Worm (Caenorhabditis elegans): ENCODE data around the gene F55B12.2.

The F55B12.2 gene

DNA sequence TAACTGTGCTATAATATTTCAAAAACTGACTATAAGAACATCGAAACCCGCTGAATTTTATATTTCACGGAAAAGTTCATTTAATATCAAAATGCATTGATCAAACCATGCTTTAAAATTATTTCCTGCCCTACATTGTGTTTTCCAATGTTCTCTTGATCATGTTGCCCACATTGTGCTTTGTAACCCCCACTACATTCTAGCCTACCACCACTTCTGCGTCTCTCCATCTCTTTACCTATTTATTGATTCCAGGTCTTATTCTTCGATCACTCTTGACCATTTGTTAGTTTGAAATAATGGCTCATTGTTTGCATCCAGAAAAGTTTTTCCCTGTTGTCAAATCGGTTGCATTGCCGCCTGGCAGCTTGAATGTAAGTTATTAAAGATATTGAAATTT is 34.6 kb downstream of the F55B12.2 start, which contains the start of gene decr-1.1:
decr-1.1 (plus strand) TSS at position 210 of the 400 bp plus-strand sequence.
- TF ChIP-seq ceh-48 (tag; optimal IDR thresholded peaks at IDR 0.05) (peak; percentile 3), ceh-19 (GFP tag; optimal IDR thresholded peaks at IDR 0.05) (no peak)

DNA sequence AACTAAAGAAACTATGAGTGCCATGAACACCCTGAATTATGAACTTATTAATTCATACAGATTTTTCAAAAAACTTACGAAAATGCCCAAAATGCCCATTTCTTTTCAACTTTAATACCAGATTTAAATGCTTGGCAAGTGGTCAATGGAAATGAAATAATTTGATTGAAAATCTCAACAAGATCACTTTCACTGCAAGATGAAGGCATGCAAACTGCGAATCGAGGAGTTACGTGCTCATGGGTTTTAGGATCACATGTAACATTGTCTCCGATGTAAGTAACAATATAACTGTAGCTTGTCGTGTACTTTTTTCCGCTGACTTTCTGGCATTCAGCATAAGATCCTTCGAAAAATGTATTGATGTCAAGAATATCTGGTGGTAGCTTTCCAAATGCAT is 35.9 kb downstream of the F55B12.2 start:
- TF ChIP-seq syd-9 (tag; optimal IDR thresholded peaks at IDR 0.05) (no peak), npax-4 (tag; optimal IDR thresholded peaks at IDR 0.05) (no peak), lin-11 (tag; optimal IDR thresholded peaks at IDR 0.05) (no peak), pag-3 (tag; optimal IDR thresholded peaks at IDR 0.05; ENCODE audit: borderline replicate concordance) (no peak), hlh-13 (GFP tag; optimal IDR thresholded peaks at IDR 0.05) (no peak), ttx-3 (tag; optimal IDR thresholded peaks at IDR 0.05) (no peak), ztf-16 (tag; optimal IDR thresholded peaks at IDR 0.05) (no peak), ceh-14 (tag; optimal IDR thresholded peaks at IDR 0.05) (no peak), tbx-2 (tag; optimal IDR thresholded peaks at IDR 0.05) (no peak)

DNA sequence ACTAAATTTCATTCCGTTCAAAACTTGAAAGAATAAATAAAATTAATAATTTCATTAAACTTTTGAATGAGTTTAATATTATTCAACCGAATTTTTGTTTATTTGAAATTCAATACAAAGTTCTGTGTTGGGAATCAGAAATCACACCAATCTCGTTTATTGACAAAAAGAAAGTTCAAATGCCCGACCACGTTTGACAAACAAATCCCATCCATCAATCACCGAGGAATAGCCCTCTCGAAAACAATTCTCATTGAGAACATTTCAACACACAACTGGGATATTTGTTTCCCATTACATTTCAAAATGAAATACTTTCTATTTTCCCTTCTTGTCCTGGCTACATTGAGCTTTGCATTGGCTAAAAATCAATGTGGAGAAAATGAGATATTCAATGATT is 38.9 kb downstream of the F55B12.2 start, which contains the start of gene F53C11.9:
F53C11.9 (plus strand) TSS at position 159 of the 400 bp plus-strand sequence.
- no peak for TF ChIP-seq hlh-15 (tag; optimal IDR thresholded peaks at IDR 0.05)
- TF ChIP-seq ztf-16 (tag; optimal IDR thresholded peaks at IDR 0.05): no peak
- no peak for TF ChIP-seq K02D7.2 (tag; optimal IDR thresholded peaks at IDR 0.05)
- TF ChIP-seq hlh-30 (tag; optimal IDR thresholded peaks at IDR 0.05; ENCODE audit: insufficient read depth): no peak
- no peak for TF ChIP-seq zip-5 (tag; optimal IDR thresholded peaks at IDR 0.05)
- peak; percentile 17 for TF ChIP-seq unc-55 (GFP tag; optimal IDR thresholded peaks at IDR 0.05)

DNA sequence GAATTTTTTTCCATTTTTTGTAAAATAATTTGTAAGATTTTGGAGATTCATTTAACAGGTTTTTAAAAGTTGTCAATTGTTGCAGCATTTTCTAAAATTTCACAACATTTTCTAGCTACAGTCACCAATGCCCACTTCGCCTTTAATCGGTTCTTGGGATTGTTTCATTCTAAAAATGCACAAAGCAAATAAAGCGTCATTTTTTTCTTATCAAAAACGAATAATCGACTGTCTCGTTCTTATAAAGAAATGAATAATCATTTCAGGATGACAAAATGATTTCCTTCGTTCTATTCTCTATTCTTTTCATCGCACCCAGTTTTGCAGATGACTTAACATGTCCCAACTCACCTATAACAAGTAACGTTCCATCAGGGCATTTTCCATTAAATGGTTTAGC is 41.2 kb downstream of the F55B12.2 start, which contains the start of gene F53C11.1:
F53C11.1 (plus strand) TSS at position 268 of the 400 bp plus-strand sequence.
- TF ChIP-seq ama-1 (optimal IDR thresholded peaks at IDR 0.05) (no peak), nhr-11 (tag; optimal IDR thresholded peaks at IDR 0.05) (no peak), unc-86 (tag; optimal IDR thresholded peaks at IDR 0.05) (no peak), dve-1 (tag; optimal IDR thresholded peaks at IDR 0.05) (no peak), sox-2 (GFP tag; IDR thresholded peaks at IDR 0.05) (no peak), gmeb-2 (tag; optimal IDR thresholded peaks at IDR 0.05) (no peak), sox-4 (tag; optimal IDR thresholded peaks at IDR 0.05) (no peak), syd-9 (tag; optimal IDR thresholded peaks at IDR 0.05) (no peak), zip-5 (tag; optimal IDR thresholded peaks at IDR 0.05) (no peak), hlh-15 (tag; optimal IDR thresholded peaks at IDR 0.05) (no peak), C38D4.7 (GFP tag; optimal IDR thresholded peaks at IDR 0.05) (no peak), madf-2 (tag; optimal IDR thresholded peaks at IDR 0.05) (no peak), elt-4 (tag; optimal IDR thresholded peaks at IDR 0.05) (no peak), ceh-24 (tag; optimal IDR thresholded peaks at IDR 0.05) (no peak), ref-2 (tag; optimal IDR thresholded peaks at IDR 0.05) (no peak)

DNA sequence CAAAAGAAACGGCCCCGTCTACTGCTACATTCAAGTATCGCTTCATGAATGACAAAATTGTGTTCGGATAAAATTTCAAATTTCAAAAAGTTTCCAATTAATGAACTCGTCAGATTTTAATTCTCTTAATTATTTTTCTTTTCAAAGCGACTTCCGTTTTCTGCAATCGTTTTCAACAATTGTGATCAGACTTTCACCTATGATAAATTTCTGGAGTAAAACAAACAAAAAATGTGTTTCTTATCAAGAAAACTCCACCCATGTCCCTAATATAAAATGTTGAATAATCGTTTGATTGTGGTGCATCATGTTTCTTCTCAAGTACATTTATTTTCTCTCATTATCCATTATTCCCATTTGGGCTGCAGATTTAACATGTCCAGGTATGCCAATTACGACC is 45.6 kb downstream of the F55B12.2 start, which contains the start of gene F20G2.5:
F20G2.5 (plus strand) TSS at position 301 of the 400 bp plus-strand sequence.
- TF ChIP-seq unc-3 (GFP tag; conservative IDR thresholded peaks at IDR 0.05): no peak
- TF ChIP-seq unc-3 (tag; optimal IDR thresholded peaks at IDR 0.05): no peak
- TF ChIP-seq ceh-24 (tag; optimal IDR thresholded peaks at IDR 0.05): no peak
- no peak for TF ChIP-seq ceh-48 (tag; optimal IDR thresholded peaks at IDR 0.05)
- no peak for TF ChIP-seq ztf-16 (tag; optimal IDR thresholded peaks at IDR 0.05)
- no peak for TF ChIP-seq odd-2 (tag; optimal IDR thresholded peaks at IDR 0.05)

DNA sequence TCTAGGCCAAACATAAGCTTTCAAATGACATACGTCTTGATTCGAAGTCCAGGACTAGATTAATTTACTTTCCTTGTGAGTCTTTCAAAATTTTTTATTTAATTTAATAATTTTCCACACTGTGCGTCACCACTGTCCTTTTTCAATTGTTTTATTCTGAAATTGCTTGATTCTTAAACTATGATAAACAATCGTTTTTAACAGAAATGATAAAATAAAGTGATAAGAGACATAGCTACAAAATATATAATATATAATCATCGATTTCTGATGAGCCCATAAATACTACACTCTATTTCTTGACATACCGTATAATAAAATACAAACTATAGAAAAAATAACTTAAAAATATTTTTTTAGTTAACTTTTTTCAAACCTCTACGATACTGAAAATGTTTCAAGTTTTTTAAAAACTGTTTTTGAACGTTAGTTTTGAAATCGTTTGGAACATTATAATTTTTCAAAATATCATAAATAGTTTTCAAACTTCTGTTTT is 47.8 kb downstream of the F55B12.2 start, which contains the start of gene nas-24:
nas-24 (plus strand) TSS at position 446 of the 496 bp plus-strand sequence.
- TF ChIP-seq sox-4 (tag; optimal IDR thresholded peaks at IDR 0.05) (no peak), unc-42 (tag; optimal IDR thresholded peaks at IDR 0.05) (no peak), ahr-1 (tag; optimal IDR thresholded peaks at IDR 0.05) (no peak), ama-1 (optimal IDR thresholded peaks at IDR 0.05) (no peak), C08G9.2 (tag; optimal IDR thresholded peaks at IDR 0.05) (no peak), tbx-7 (tag; optimal IDR thresholded peaks at IDR 0.05) (no peak), ceh-9 (tag; optimal IDR thresholded peaks at IDR 0.05) (no peak), hlh-6 (tag; optimal IDR thresholded peaks at IDR 0.05) (no peak), ceh-24 (tag; optimal IDR thresholded peaks at IDR 0.05) (no peak)
